Worm (Caenorhabditis elegans) whole organism, midembryonic: ENCODE results near the gene T24D5.3.

ENCODE experiments used
- cog-1 ChIP-seq: sonication (generic microtip); optimal IDR thresholded peaks from 2 replicates; lab custom pipeline; 2016; ENCODE audit warnings: missing genetic modification characterization, missing compliant biosample characterization
- flt-1 ChIP-seq: fragments of 200-800 bp; sonication (Bioruptor generic); IDR thresholded peaks from 2 replicates; pipeline ENCODE4 v1.3.6; 2022; ENCODE audit warnings: missing genetic modification characterization, missing compliant biosample characterization
- klf-2 ChIP-seq: fragments of 200-800 bp; sonication (Bioruptor generic); conservative IDR thresholded peaks from 2 replicates; pipeline ENCODE4 v1.3.6; 2022; ENCODE audit warnings: missing genetic modification reagents, missing genetic modification characterization, missing compliant biosample characterization
- med-1 ChIP-seq: sonication (generic microtip); optimal IDR thresholded peaks from 2 replicates; lab custom pipeline; 2017; ENCODE audit warnings: missing genetic modification characterization, mild to moderate bottlenecking, missing compliant biosample characterization, antibody characterized with exemption, missing genetic modification reagents; ENCODE audit not compliant: insufficient read depth
- ref-1 ChIP-seq: fragments of 200-800 bp; sonication (Bioruptor generic); conservative IDR thresholded peaks from 2 replicates; pipeline ENCODE4 v1.3.6; 2022; ENCODE audit warnings: missing genetic modification reagents, missing genetic modification characterization, missing compliant biosample characterization
- tab-1 ChIP-seq: fragments of 200-800 bp; sonication (Bioruptor generic); IDR thresholded peaks from 2 replicates; pipeline ENCODE4 v1.3.6; 2022; ENCODE audit warnings: missing genetic modification characterization, missing compliant biosample characterization
- ztf-23 ChIP-seq: fragments of 200-800 bp; sonication (Bioruptor generic); IDR thresholded peaks from 2 replicates; pipeline ENCODE4 v1.3.6; 2022; ENCODE audit warnings: missing genetic modification reagents, missing genetic modification characterization, missing compliant biosample characterization
- ztf-29 ChIP-seq: fragments of 200-800 bp; sonication (Bioruptor generic); IDR thresholded peaks from 2 replicates; pipeline ENCODE4 v1.3.6; 2022; ENCODE audit warnings: missing genetic modification reagents, missing genetic modification characterization, missing compliant biosample characterization

DNA sequence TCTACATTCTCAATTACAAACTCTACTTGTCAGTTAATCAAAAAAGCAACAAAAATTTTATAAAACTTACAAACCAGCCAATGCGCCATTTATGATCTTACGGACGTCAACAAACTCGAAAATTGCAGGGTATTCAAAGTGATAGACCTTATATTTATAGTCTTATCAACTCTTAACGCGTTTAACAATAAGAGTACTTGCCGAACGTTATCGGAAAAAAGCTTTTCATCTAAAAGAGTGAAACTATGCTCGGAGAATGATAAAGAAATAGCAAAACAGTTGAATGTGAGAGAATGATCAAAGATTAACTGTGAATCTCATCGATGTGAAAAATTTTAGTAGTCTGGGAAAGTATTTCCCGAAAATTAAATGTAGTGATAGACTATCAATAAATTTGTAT lies 16.1 kb downstream of the T24D5.3 start:
- TF ChIP-seq ztf-29 (GFP tag; lab: Robert Waterston, UW) (no peak), ref-1 (GFP tag; lab: Robert Waterston, UW) (no peak), med-1 (GFP tag; lab: Kevin White, UChicago) (no peak), cog-1 (tag; lab: Kevin White, UChicago) (no peak), flt-1 (GFP tag; lab: Robert Waterston, UW) (no peak), klf-2 (GFP tag; lab: Robert Waterston, UW) (no peak), ztf-23 (GFP tag; lab: Robert Waterston, UW) (no peak), tab-1 (no peak)
